Worm (Caenorhabditis elegans): ENCODE results near the gene K12D12.4.

Gene K12D12.4

DNA sequence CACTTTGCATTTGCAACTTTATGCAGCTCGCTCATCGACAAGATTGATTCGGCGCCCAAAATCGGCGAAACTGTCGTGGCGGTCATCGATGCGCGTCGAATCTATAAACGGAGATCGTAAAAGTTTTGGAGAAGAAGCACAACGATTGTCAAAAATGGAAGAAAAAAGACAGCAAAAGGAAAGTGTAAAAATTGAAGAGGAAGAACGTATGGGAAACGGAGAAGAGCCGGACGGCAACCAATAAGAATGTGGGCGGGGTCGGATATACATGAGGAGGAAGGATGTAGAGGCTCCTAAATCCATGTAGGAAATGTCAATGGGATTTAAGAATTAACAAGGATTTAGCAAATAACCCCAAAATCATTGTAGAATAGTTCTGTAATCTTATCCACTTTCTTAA is 35.6 kb upstream of the K12D12.4 start, which contains the start of gene vab-23:
TSS of gene vab-23 (minus strand) at position 101 of the 400 bp plus-strand sequence.
- TF ChIP-seq unc-39 (tag; optimal IDR thresholded peaks at IDR 0.05) (no peak), zag-1 (tag; optimal IDR thresholded peaks at IDR 0.05) (no peak), dmd-4 (tag; optimal IDR thresholded peaks at IDR 0.05) (no peak), lin-13 (GFP tag; optimal IDR thresholded peaks at IDR 0.05) (no peak), Y55F3AM.14 (GFP tag; optimal IDR thresholded peaks at IDR 0.05) (no peak), sma-9 (GFP tag; optimal IDR thresholded peaks at IDR 0.05) (no peak), sma-9 (tag; optimal IDR thresholded peaks at IDR 0.05) (no peak), C34F6.9 (tag; optimal IDR thresholded peaks at IDR 0.05) (no peak), blmp-1 (tag; optimal IDR thresholded peaks at IDR 0.05; ENCODE audit: insufficient read depth) (no peak), nhr-6 (tag; optimal IDR thresholded peaks at IDR 0.05) (no peak), egl-27 (tag; optimal IDR thresholded peaks at IDR 0.05) (no peak)

DNA sequence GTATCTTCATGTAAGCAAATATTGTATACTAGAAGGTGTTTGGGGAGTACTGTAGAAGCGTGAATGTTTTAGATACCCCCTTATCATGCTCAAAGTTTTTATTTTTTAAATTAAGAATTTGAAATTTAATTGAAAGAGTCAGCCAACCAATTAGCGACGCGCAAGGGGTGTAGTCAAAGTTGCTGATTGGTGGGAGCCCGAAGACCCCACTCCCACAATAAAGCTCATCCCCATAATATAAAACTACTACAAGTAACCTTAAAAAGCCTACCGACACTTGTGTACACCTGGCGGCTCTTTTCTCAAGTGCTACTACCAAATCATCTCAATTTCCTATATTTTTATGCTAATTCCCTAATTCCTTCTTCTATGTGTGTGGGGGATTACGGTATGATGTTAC is 34.2 kb upstream of the K12D12.4 start:
- TF ChIP-seq egl-27 (tag; optimal IDR thresholded peaks at IDR 0.05): no peak
- TF ChIP-seq nhr-12 (tag; optimal IDR thresholded peaks at IDR 0.05): no peak
- TF ChIP-seq fos-1 (tag; optimal IDR thresholded peaks at IDR 0.05): no peak
- no peak for TF ChIP-seq unc-55 (GFP tag; optimal IDR thresholded peaks at IDR 0.05)
- no peak for TF ChIP-seq mab-5 (tag; optimal IDR thresholded peaks at IDR 0.05)
- TF ChIP-seq dmd-4 (tag; optimal IDR thresholded peaks at IDR 0.05): no peak
- no peak for TF ChIP-seq lsy-2 (tag; optimal IDR thresholded peaks at IDR 0.05)
- TF ChIP-seq peb-1 (tag; optimal IDR thresholded peaks at IDR 0.05): no peak
- TF ChIP-seq nhr-6 (tag; optimal IDR thresholded peaks at IDR 0.05): no peak
- TF ChIP-seq nhr-23 (tag; optimal IDR thresholded peaks at IDR 0.05): no peak
- TF ChIP-seq aly-2 (tag; optimal IDR thresholded peaks at IDR 0.05): no peak
- TF ChIP-seq skn-1 (tag; optimal IDR thresholded peaks at IDR 0.05): no peak
- no peak for TF ChIP-seq lin-39 (tag; optimal IDR thresholded peaks at IDR 0.05)
- TF ChIP-seq ztf-1 (GFP tag; conservative IDR thresholded peaks at IDR 0.05): no peak
- TF ChIP-seq blmp-1 (tag; optimal IDR thresholded peaks at IDR 0.05; ENCODE audit: insufficient read depth): no peak

DNA sequence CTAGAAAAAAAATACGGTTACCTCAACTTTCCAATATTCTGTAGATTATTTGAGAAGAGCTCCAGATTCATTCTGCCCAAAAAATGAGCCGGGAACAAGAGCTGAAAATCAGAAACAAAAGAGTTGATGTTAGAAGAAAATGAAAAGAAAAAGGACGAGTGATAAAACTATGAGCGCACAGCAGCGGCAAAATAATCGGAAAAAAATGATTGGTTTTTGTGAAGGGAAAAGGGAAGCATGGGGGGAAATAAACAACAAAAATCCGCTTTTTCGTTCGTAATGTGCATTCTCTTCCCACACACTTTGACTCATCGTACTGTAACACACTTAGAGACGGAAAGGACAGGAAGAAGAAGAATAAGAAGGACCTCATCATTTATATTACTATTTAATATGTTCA is 27.8 kb upstream of the K12D12.4 start, which contains the start of gene ZK930.2:
TSS of gene ZK930.2 (minus strand) at position 101 of the 400 bp plus-strand sequence.
- TF ChIP-seq sem-4 (tag; optimal IDR thresholded peaks at IDR 0.05) (no peak), lsy-2 (tag; optimal IDR thresholded peaks at IDR 0.05) (no peak), ZK546.5 (tag; optimal IDR thresholded peaks at IDR 0.05) (no peak), gmeb-1 (tag; optimal IDR thresholded peaks at IDR 0.05) (no peak), crh-2 (tag; optimal IDR thresholded peaks at IDR 0.05) (no peak), fos-1 (tag; optimal IDR thresholded peaks at IDR 0.05) (no peak), elt-1 (tag; optimal IDR thresholded peaks at IDR 0.05) (no peak), nhr-11 (tag; optimal IDR thresholded peaks at IDR 0.05) (no peak)

DNA sequence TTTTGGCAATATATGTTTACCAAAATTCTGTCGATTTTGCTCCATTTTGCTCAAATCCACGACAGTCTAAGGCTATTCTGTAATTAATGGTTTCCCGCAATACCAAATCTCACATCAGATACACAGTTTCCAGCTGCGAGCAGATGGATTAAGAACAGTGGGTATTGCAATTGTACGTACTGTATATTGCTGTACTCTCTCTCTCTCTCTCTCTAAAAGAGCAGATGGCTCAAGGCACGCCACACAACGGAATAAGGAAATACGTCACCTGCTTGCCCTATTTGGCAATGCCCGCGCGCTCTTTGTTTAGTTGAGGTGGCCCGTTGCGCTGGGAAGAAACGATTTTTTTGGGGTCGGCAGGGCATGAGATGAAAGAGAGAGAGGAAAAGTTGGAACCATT is 25.1 kb upstream of the K12D12.4 start:
- TF ChIP-seq elt-3 (tag; optimal IDR thresholded peaks at IDR 0.05) (no peak), nhr-237 (tag; optimal IDR thresholded peaks at IDR 0.05) (no peak), mab-5 (tag; optimal IDR thresholded peaks at IDR 0.05) (no peak), ztf-11 (tag; optimal IDR thresholded peaks at IDR 0.05) (no peak), F13H6.1 (tag; optimal IDR thresholded peaks at IDR 0.05) (no peak), ztf-4 (tag; optimal IDR thresholded peaks at IDR 0.05) (no peak), nhr-129 (tag; optimal IDR thresholded peaks at IDR 0.05) (no peak), nhr-77 (tag; optimal IDR thresholded peaks at IDR 0.05) (no peak), lin-13 (GFP tag; optimal IDR thresholded peaks at IDR 0.05) (no peak), ama-1 (optimal IDR thresholded peaks at IDR 0.05) (no peak), ZK546.5 (tag; optimal IDR thresholded peaks at IDR 0.05) (no peak), nhr-23 (tag; optimal IDR thresholded peaks at IDR 0.05) (no peak), crh-2 (tag; optimal IDR thresholded peaks at IDR 0.05) (no peak), gmeb-1 (tag; optimal IDR thresholded peaks at IDR 0.05) (no peak)

DNA sequence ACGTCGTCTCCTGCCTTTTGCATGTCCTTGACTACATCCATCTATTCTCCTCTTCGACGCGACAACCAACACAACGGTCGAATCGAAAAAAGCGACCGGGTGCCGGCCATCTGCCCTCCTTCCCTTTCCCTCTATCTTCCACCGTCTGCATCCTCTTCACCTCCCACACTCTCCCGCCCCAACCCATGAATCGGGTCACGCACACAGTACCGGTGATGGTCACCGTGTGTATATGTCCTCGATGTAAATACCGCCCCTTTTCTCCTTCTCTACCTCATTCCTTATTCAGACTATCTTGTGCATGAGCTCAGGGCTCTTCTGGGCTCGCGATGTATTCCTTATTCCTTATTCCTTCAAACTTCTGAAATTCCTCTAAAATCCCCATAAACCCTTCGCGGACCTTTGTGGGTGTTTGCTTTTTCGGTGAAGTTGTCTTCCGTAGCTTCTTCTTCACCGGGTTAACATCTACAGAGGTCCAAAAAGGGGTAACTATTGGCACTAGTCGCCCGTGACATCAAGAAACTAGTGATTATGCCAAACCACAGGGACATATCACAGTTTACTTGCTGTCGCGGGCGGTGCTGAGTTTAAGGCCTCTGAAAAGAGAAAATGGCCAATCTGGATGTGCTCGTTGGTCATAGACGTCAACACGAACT is 24.0 kb upstream of the K12D12.4 start:
- no peak for TF ChIP-seq ceh-16 (tag; optimal IDR thresholded peaks at IDR 0.05)
- TF ChIP-seq nhr-77 (tag; optimal IDR thresholded peaks at IDR 0.05): no peak
- no peak for TF ChIP-seq nhr-129 (tag; optimal IDR thresholded peaks at IDR 0.05)
- no peak for TF ChIP-seq aly-2 (tag; optimal IDR thresholded peaks at IDR 0.05)
- no peak for TF ChIP-seq lin-11 (tag; optimal IDR thresholded peaks at IDR 0.05)
- no peak for TF ChIP-seq unc-39 (tag; optimal IDR thresholded peaks at IDR 0.05)
- TF ChIP-seq C34F6.9 (tag; optimal IDR thresholded peaks at IDR 0.05): no peak
- peak; percentile 42 for TF ChIP-seq nhr-25 (tag; optimal IDR thresholded peaks at IDR 0.05)
- TF ChIP-seq ztf-4 (tag; optimal IDR thresholded peaks at IDR 0.05): no peak
- TF ChIP-seq ZK546.5 (tag; optimal IDR thresholded peaks at IDR 0.05): no peak
- TF ChIP-seq elt-1 (tag; optimal IDR thresholded peaks at IDR 0.05): no peak
- TF ChIP-seq sma-3 (GFP tag; optimal IDR thresholded peaks at IDR 0.05): peak; percentile 25

Measured in whole organism, L2 larva.